Worm (Caenorhabditis elegans): ENCODE data around the gene ttr-34.

Gene ttr-34

DNA sequence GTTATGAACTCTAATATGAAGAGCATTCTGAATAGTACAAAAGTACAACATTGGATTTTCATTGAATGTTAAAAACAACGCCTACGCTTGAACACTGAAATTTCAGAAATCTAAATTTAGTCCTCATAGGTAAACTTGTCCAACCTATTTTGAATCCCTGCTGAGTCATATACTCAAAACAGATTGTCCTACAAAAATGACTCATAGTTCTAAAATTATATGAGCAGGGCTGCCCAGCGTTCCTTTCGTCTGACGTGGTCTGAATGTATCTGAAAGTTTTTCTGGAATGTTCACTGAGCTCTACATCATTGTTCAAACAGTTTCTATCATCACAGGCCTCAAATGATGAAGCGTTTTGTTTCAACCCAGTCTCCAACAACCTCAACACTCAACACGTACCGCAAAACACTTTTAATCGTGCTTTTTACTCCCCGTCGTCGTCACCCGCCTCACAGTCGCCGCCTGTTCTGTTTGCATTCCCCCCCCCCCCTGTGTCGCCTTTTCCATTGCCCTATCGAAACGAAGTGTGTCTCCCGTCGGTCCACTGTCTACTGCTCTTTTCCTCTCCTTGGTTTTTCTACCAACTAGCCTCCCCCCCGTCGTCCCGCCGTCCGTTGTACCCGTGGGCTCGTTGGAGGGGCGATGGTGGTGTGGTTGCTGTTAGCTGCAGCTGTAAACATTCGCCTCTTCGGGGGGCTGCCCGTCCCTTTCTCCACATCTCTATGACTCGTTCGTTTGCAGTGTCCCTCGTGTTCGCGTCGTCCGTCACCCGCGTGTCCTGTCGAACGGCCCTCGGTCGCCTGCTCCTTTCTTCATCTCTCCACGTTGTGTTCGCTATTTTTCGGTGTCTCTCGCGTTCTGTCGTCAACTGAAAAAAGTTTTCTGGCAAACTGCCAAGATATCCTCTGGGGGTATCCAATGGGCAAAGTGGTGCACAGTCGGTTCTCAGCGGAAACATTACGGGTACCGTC lies 4.5 kb downstream of the ttr-34 start:
- TF ChIP-seq tbx-8 (GFP tag; optimal IDR thresholded peaks at IDR 0.05), result no peak
- TF ChIP-seq cnd-1 (tag; optimal IDR thresholded peaks at IDR 0.05), result peak; percentile 53
- no peak for TF ChIP-seq sem-2 (GFP tag; optimal IDR thresholded peaks at IDR 0.05)
- TF ChIP-seq nhr-237 (tag; optimal IDR thresholded peaks at IDR 0.05), result no peak
- peak; percentile 70 for TF ChIP-seq unc-62 (GFP tag; optimal IDR thresholded peaks at IDR 0.05)
- TF ChIP-seq ceh-39 (tag; optimal IDR thresholded peaks at IDR 0.05), result no peak
- peak; percentile 94 for TF ChIP-seq ham-2 (GFP tag; optimal IDR thresholded peaks at IDR 0.05)
- no peak for TF ChIP-seq snpc-4 (tag; optimal IDR thresholded peaks at IDR 0.05)
- TF ChIP-seq mls-2 (tag; optimal IDR thresholded peaks at IDR 0.05), result peak; percentile 60
- TF ChIP-seq bed-3 (GFP tag; optimal IDR thresholded peaks at IDR 0.05), result no peak
- TF ChIP-seq unc-120 (tag; optimal IDR thresholded peaks at IDR 0.05; ENCODE audit: poor library complexity, severe bottlenecking), result peak; percentile 66
- peak; percentile 49 for TF ChIP-seq nhr-12 (tag; optimal IDR thresholded peaks at IDR 0.05)
- TF ChIP-seq lin-13 (tag; optimal IDR thresholded peaks at IDR 0.05), result peak; percentile 51
- TF ChIP-seq unc-39 (tag; optimal IDR thresholded peaks at IDR 0.05), result no peak
- TF ChIP-seq nhr-2 (tag; optimal IDR thresholded peaks at IDR 0.05), result peak; percentile 0
- TF ChIP-seq elt-1 (tag; optimal IDR thresholded peaks at IDR 0.05; ENCODE audit: borderline replicate concordance, insufficient read depth), result peak; percentile 25
- TF ChIP-seq mab-5 (tag; optimal IDR thresholded peaks at IDR 0.05), result no peak
- TF ChIP-seq lin-32 (GFP tag; optimal IDR thresholded peaks at IDR 0.05), result peak; percentile 31
- no peak for TF ChIP-seq nhr-28 (tag; optimal IDR thresholded peaks at IDR 0.05)
- TF ChIP-seq flh-1 (GFP tag; optimal IDR thresholded peaks at IDR 0.05), result no peak
- no peak for TF ChIP-seq ceh-43 (GFP tag; optimal IDR thresholded peaks at IDR 0.05)
- TF ChIP-seq nhr-76 (tag; optimal IDR thresholded peaks at IDR 0.05), result no peak
- TF ChIP-seq drap-1 (GFP tag; optimal IDR thresholded peaks at IDR 0.05), result peak; percentile 69
- TF ChIP-seq sptf-1 (tag; optimal IDR thresholded peaks at IDR 0.05), result peak; percentile 62
- TF ChIP-seq pha-4 (tag; optimal IDR thresholded peaks at IDR 0.05), result peak; percentile 37
- peak; percentile 60 for TF ChIP-seq hlh-1 (tag; optimal IDR thresholded peaks at IDR 0.05)
- TF ChIP-seq M03D4.4 (tag; optimal IDR thresholded peaks at IDR 0.05), result peak; percentile 81
- TF ChIP-seq mep-1 (tag; optimal IDR thresholded peaks at IDR 0.05), result peak; percentile 25
- no peak for TF ChIP-seq lsy-2 (tag; optimal IDR thresholded peaks at IDR 0.05)
- TF ChIP-seq ceh-83 (GFP tag; optimal IDR thresholded peaks at IDR 0.05), result no peak
- no peak for TF ChIP-seq zip-8 (tag; optimal IDR thresholded peaks at IDR 0.05)
- TF ChIP-seq ces-1 (GFP tag; optimal IDR thresholded peaks at IDR 0.05), result no peak
- no peak for TF ChIP-seq blmp-1 (tag; optimal IDR thresholded peaks at IDR 0.05)
- peak; percentile 39 for TF ChIP-seq ztf-11 (tag; optimal IDR thresholded peaks at IDR 0.05)
- TF ChIP-seq elt-3 (tag; optimal IDR thresholded peaks at IDR 0.05), result no peak

DNA sequence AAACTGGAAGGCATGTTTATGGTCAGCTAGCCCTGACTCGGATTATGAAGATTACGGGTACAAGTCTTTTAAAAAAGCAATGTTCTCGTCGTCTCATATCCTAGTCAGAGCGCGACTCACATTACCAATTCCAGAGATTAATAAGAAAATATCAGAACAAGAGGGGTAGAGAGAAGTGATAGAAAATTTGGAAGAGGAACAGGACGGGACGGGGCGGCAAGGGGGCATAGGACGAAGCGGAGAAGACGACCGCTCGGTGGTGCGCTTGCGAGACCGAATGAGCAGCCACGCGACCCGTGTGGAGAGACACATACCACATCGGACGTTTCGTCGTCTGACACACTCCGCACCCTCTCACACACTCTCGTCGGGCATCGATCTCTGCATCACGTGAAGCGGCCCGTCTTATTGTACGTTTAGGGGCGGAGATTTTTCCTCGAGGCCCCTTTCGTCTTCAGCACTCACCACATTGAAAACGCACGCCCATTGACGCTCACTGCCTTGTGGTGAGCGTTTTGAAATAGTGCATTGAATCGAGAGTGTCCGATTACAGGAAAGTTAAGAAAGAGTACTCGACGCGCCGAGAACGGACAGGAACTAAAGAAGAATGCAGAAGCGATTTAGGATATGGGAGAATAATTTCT lies 5.5 kb downstream of the ttr-34 start:
- TF ChIP-seq pha-4 (tag; optimal IDR thresholded peaks at IDR 0.05) (peak; percentile 81), ham-2 (GFP tag; optimal IDR thresholded peaks at IDR 0.05) (peak; percentile 82), bed-3 (GFP tag; optimal IDR thresholded peaks at IDR 0.05) (peak; percentile 47), elt-1 (tag; optimal IDR thresholded peaks at IDR 0.05; ENCODE audit: borderline replicate concordance, insufficient read depth) (peak; percentile 47), blmp-1 (tag; optimal IDR thresholded peaks at IDR 0.05) (no peak), nhr-237 (tag; optimal IDR thresholded peaks at IDR 0.05) (peak; percentile 65), ceh-83 (GFP tag; optimal IDR thresholded peaks at IDR 0.05) (peak; percentile 60), nhr-12 (tag; optimal IDR thresholded peaks at IDR 0.05) (no peak), unc-39 (tag; optimal IDR thresholded peaks at IDR 0.05) (peak; percentile 74), lin-13 (tag; optimal IDR thresholded peaks at IDR 0.05) (peak; percentile 64), ceh-39 (tag; optimal IDR thresholded peaks at IDR 0.05) (no peak), nhr-28 (tag; optimal IDR thresholded peaks at IDR 0.05) (no peak), ces-1 (GFP tag; optimal IDR thresholded peaks at IDR 0.05) (peak; percentile 62), nhr-2 (tag; optimal IDR thresholded peaks at IDR 0.05) (peak; percentile 75), lsy-2 (tag; optimal IDR thresholded peaks at IDR 0.05) (peak; percentile 72), mab-5 (tag; optimal IDR thresholded peaks at IDR 0.05) (no peak), unc-120 (tag; optimal IDR thresholded peaks at IDR 0.05; ENCODE audit: poor library complexity, severe bottlenecking) (peak; percentile 99), ztf-11 (tag; optimal IDR thresholded peaks at IDR 0.05) (peak; percentile 86), unc-62 (GFP tag; optimal IDR thresholded peaks at IDR 0.05) (peak; percentile 88), elt-3 (tag; optimal IDR thresholded peaks at IDR 0.05) (peak; percentile 39), M03D4.4 (tag; optimal IDR thresholded peaks at IDR 0.05) (peak; percentile 63), sem-2 (GFP tag; optimal IDR thresholded peaks at IDR 0.05) (peak; percentile 45), drap-1 (GFP tag; optimal IDR thresholded peaks at IDR 0.05) (peak; percentile 41), lin-32 (GFP tag; optimal IDR thresholded peaks at IDR 0.05) (peak; percentile 29), ceh-43 (GFP tag; optimal IDR thresholded peaks at IDR 0.05) (peak; percentile 46), mls-2 (tag; optimal IDR thresholded peaks at IDR 0.05) (peak; percentile 81), nhr-76 (tag; optimal IDR thresholded peaks at IDR 0.05) (no peak), tbx-8 (GFP tag; optimal IDR thresholded peaks at IDR 0.05) (peak; percentile 33), hlh-1 (tag; optimal IDR thresholded peaks at IDR 0.05) (peak; percentile 65), flh-1 (GFP tag; optimal IDR thresholded peaks at IDR 0.05) (no peak), zip-8 (tag; optimal IDR thresholded peaks at IDR 0.05) (no peak), snpc-4 (tag; optimal IDR thresholded peaks at IDR 0.05) (no peak), mep-1 (tag; optimal IDR thresholded peaks at IDR 0.05) (peak; percentile 57), cnd-1 (tag; optimal IDR thresholded peaks at IDR 0.05) (peak; percentile 69), sptf-1 (tag; optimal IDR thresholded peaks at IDR 0.05) (peak; percentile 81)
